Fruit fly (Drosophila melanogaster): Measurements from ENCODE around the gene CG10973.

- TF ChIP-seq psq (GFP tag; optimal IDR thresholded peaks at IDR 0.05), result no peak
- TF ChIP-seq pan (optimal IDR thresholded peaks at IDR 0.05), result no peak
- no peak for TF ChIP-seq OdsH (GFP tag; optimal IDR thresholded peaks at IDR 0.05)
Measured at dm6 chr3L:12790783-12791678, 36.5 kb upstream of the CG10973 start.

All from whole organism, wandering third instar larva.